Fruit fly (Drosophila melanogaster) whole organism, pupa: ENCODE data around the gene lectin-29Ca.

Experiments used
- CG12605 ChIP-seq: fragments of 200-800 bp; sonication (Bioruptor generic); IDR thresholded peaks from 2 replicates; pipeline ENCODE4 v1.3.6; 2022; ENCODE audit warnings: missing biosample characterization, missing genetic modification characterization
- CG14655 ChIP-seq: fragments of 200-800 bp; sonication (Bioruptor generic); optimal IDR thresholded peaks from 3 replicates; lab custom pipeline; 2017; ENCODE audit warnings: mild to moderate bottlenecking, missing biosample characterization, missing genetic modification reagents, missing genetic modification characterization
- CG15710 ChIP-seq: fragments of 200-800 bp; sonication (Bioruptor generic); optimal IDR thresholded peaks from 2 replicates; lab custom pipeline; 2018; ENCODE audit warnings: missing biosample characterization, mild to moderate bottlenecking, missing genetic modification characterization, moderate library complexity
- CG17806 ChIP-seq: fragments of 200-800 bp; sonication (Bioruptor generic); optimal IDR thresholded peaks from 2 replicates; lab custom pipeline; 2018; ENCODE audit warnings: missing biosample characterization, mild to moderate bottlenecking, missing genetic modification characterization, moderate library complexity
- CG32121 ChIP-seq: fragments of 200-800 bp; sonication (Bioruptor generic); IDR thresholded peaks from 2 replicates; pipeline ENCODE4 v1.3.6; 2022; ENCODE audit warnings: missing biosample characterization, missing genetic modification characterization
- CG34367 ChIP-seq: fragments of 200-800 bp; sonication (Bioruptor generic); optimal IDR thresholded peaks from 2 replicates; lab custom pipeline; 2018; ENCODE audit warnings: missing biosample characterization, mild to moderate bottlenecking, missing genetic modification characterization
- CG4496 ChIP-seq: fragments of 200-800 bp; sonication (Bioruptor generic); IDR thresholded peaks from 3 replicates; pipeline ENCODE4 v1.3.6; 2022; ENCODE audit warnings: missing biosample characterization, missing genetic modification characterization
- CG8159 ChIP-seq: fragments of 200-800 bp; sonication (Bioruptor generic); optimal IDR thresholded peaks from 3 replicates; lab custom pipeline; 2018; ENCODE audit warnings: missing biosample characterization, mild to moderate bottlenecking, missing genetic modification characterization, moderate library complexity
- CG8301 ChIP-seq: fragments of 200-800 bp; sonication (Bioruptor generic); optimal IDR thresholded peaks from 2 replicates; lab custom pipeline; 2018; ENCODE audit warnings: missing biosample characterization, mild to moderate bottlenecking, missing genetic modification characterization
- CG9948 ChIP-seq: fragments of 200-800 bp; sonication (Bioruptor generic); optimal IDR thresholded peaks from 2 replicates; lab custom pipeline; 2018; ENCODE audit warnings: missing biosample characterization, mild to moderate bottlenecking, missing genetic modification characterization, moderate library complexity
- D1 ChIP-seq: fragments of 200-800 bp; sonication (Bioruptor generic); optimal IDR thresholded peaks from 2 replicates; lab custom pipeline; 2018; ENCODE audit warnings: missing biosample characterization, mild to moderate bottlenecking, missing genetic modification characterization, moderate library complexity
- EcR ChIP-seq: fragments of 200-800 bp; sonication (Bioruptor generic); optimal IDR thresholded peaks from 3 replicates; lab custom pipeline; 2019; ENCODE audit warnings: missing biosample characterization, missing genetic modification characterization, mild to moderate bottlenecking, moderate library complexity, missing genetic modification reagents
- Ets98B ChIP-seq: fragments of 200-800 bp; sonication (Bioruptor generic); IDR thresholded peaks from 2 replicates; pipeline ENCODE4 v1.3.6; 2022; ENCODE audit warnings: missing biosample characterization, missing genetic modification characterization
- Pif1A ChIP-seq: fragments of 200-800 bp; sonication (Bioruptor generic); optimal IDR thresholded peaks from 3 replicates; lab custom pipeline; 2016; ENCODE audit warnings: missing biosample characterization, missing genetic modification characterization
- Pif1B ChIP-seq: fragments of 200-800 bp; sonication (Bioruptor generic); optimal IDR thresholded peaks from 3 replicates; lab custom pipeline; 2016; ENCODE audit warnings: missing biosample characterization, missing genetic modification characterization
- Snoo ChIP-seq: fragments of 200-800 bp; sonication (Bioruptor generic); optimal IDR thresholded peaks from 3 replicates; lab custom pipeline; 2017; ENCODE audit warnings: missing biosample characterization, mild to moderate bottlenecking, missing genetic modification characterization, inconsistent platforms
- gl ChIP-seq: fragments of 200-800 bp; sonication (Bioruptor generic); optimal IDR thresholded peaks from 2 replicates; lab custom pipeline; 2018; ENCODE audit warnings: missing biosample characterization, mild to moderate bottlenecking, missing genetic modification characterization
- rn ChIP-seq: fragments of 200-800 bp; sonication (Bioruptor generic); IDR thresholded peaks from 2 replicates; pipeline ENCODE4 v1.3.6; 2022; ENCODE audit warnings: missing biosample characterization, missing genetic modification characterization

The lectin-29Ca gene

DNA sequence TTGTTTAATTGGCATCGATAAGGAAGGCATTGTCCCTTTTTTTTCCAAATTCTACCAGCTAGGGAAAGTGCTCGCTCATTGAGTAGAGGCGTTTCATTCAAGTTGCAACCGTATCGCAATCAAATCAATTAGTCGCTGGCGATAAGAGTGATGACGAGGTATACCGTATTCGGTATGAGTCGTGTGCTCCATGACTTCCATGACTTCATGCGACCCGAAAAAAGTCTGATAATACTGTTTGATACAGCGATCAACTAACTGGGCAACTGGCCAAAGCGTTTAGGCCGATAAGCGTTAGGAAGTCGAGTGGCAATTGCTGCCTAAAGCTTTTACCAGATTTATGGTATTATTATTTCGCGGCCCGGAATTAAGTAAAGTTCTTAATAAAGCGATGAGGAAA, 49.5 kb downstream of the lectin-29Ca start:
- TF ChIP-seq gl (tag; lab: Kevin White, UChicago), result no peak
- no peak for TF ChIP-seq Snoo
- TF ChIP-seq CG12605, result no peak
- no peak for TF ChIP-seq D1 (tag; lab: Kevin White, UChicago)
- TF ChIP-seq CG14655, result no peak
- TF ChIP-seq rn (GFP tag; lab: Robert Waterston, UW), result no peak
- TF ChIP-seq CG17806 (tag; lab: Kevin White, UChicago), result no peak
- TF ChIP-seq CG8159, result no peak
- TF ChIP-seq Pif1B (GFP tag; lab: Kevin White, UChicago), result no peak
- no peak for TF ChIP-seq Pif1A (GFP tag; lab: Kevin White, UChicago)
- no peak for TF ChIP-seq CG4496 (GFP tag; lab: Robert Waterston, UW)
- no peak for TF ChIP-seq CG34367 (tag; lab: Kevin White, UChicago)
- TF ChIP-seq Ets98B (GFP tag; lab: Robert Waterston, UW), result no peak
- TF ChIP-seq EcR (GFP tag; lab: Kevin White, UChicago), result no peak
- TF ChIP-seq CG15710 (tag; lab: Kevin White, UChicago), result no peak
- TF ChIP-seq CG9948 (tag; lab: Kevin White, UChicago), result no peak
- no peak for TF ChIP-seq CG32121 (GFP tag; lab: Robert Waterston, UW)
- no peak for TF ChIP-seq CG8301
